Fruit fly (Drosophila melanogaster) whole organism, embryonic: ENCODE measurements around the gene CG5968.

Experiments used
- ATbp ChIP-seq: fragments of 200-800 bp; sonication (Bioruptor generic); optimal IDR thresholded peaks from 2 replicates; lab custom pipeline; 2017; ENCODE audit warnings: missing biosample characterization, mild to moderate bottlenecking, missing genetic modification characterization, missing genetic modification reagents
- CG11456 ChIP-seq: fragments of 200-800 bp; sonication (Bioruptor generic); IDR thresholded peaks from 3 replicates; pipeline ENCODE4 v1.3.6; 2022; ENCODE audit warnings: missing biosample characterization, missing genetic modification characterization
- CG12219 ChIP-seq: fragments of 200-800 bp; sonication (Bioruptor generic); optimal IDR thresholded peaks from 3 replicates; lab custom pipeline; 2018; ENCODE audit warnings: missing biosample characterization, mild to moderate bottlenecking, missing genetic modification characterization
- CG12236 ChIP-seq: fragments of 200-800 bp; sonication (Bioruptor generic); optimal IDR thresholded peaks from 2 replicates; lab custom pipeline; 2016; ENCODE audit warnings: missing biosample characterization, missing genetic modification characterization
- CG1603 ChIP-seq: fragments of 200-800 bp; sonication (Bioruptor generic); optimal IDR thresholded peaks from 2 replicates; lab custom pipeline; 2019; ENCODE audit warnings: missing biosample characterization, mild to moderate bottlenecking, missing genetic modification characterization, moderate library complexity
- CG17328 ChIP-seq: fragments of 200-800 bp; sonication (Bioruptor generic); IDR thresholded peaks from 2 replicates; pipeline ENCODE4 v1.3.6; 2022; ENCODE audit warnings: missing biosample characterization, missing genetic modification characterization
- CG17912 ChIP-seq: fragments of 200-800 bp; sonication (Bioruptor generic); optimal IDR thresholded peaks from 2 replicates; lab custom pipeline; 2018; ENCODE audit warnings: missing biosample characterization, mild to moderate bottlenecking, missing genetic modification characterization
- CG18476 ChIP-seq: fragments of 200-800 bp; sonication (Bioruptor generic); optimal IDR thresholded peaks from 2 replicates; lab custom pipeline; 2016; ENCODE audit warnings: missing biosample characterization, mild to moderate bottlenecking, missing genetic modification characterization
- CG2116 ChIP-seq: fragments of 200-800 bp; sonication (Bioruptor generic); optimal IDR thresholded peaks from 3 replicates; lab custom pipeline; 2018; ENCODE audit warnings: missing biosample characterization, mild to moderate bottlenecking, missing genetic modification characterization
- CG2120 ChIP-seq: fragments of 200-800 bp; sonication (Bioruptor generic); optimal IDR thresholded peaks from 3 replicates; lab custom pipeline; 2016; ENCODE audit warnings: missing biosample characterization, missing genetic modification characterization
- CG2202 ChIP-seq: fragments of 200-800 bp; sonication (Bioruptor generic); optimal IDR thresholded peaks from 2 replicates; lab custom pipeline; 2018; ENCODE audit warnings: missing biosample characterization, mild to moderate bottlenecking, missing genetic modification characterization
- CG32772 ChIP-seq: fragments of 200-800 bp; sonication (Bioruptor generic); IDR thresholded peaks from 2 replicates; pipeline ENCODE4 v1.3.6; 2022; ENCODE audit warnings: missing biosample characterization, missing genetic modification characterization
- CG33213 ChIP-seq: fragments of 200-800 bp; sonication (Bioruptor generic); optimal IDR thresholded peaks from 3 replicates; lab custom pipeline; 2016; ENCODE audit warnings: missing biosample characterization, missing genetic modification characterization
- CG3407 ChIP-seq: fragments of 200-800 bp; sonication (Bioruptor generic); optimal IDR thresholded peaks from 2 replicates; lab custom pipeline; 2018; ENCODE audit warnings: missing biosample characterization, mild to moderate bottlenecking, missing genetic modification characterization
- CG4707 ChIP-seq: fragments of 200-800 bp; sonication (Bioruptor generic); optimal IDR thresholded peaks from 2 replicates; lab custom pipeline; 2018; ENCODE audit warnings: missing biosample characterization, mild to moderate bottlenecking, missing genetic modification characterization, moderate library complexity
- CG5953 ChIP-seq: fragments of 200-800 bp; sonication (Bioruptor generic); IDR thresholded peaks from 2 replicates; pipeline ENCODE4 v1.3.6; 2022; ENCODE audit warnings: missing biosample characterization, missing genetic modification characterization
- CG6854 ChIP-seq: fragments of 200-800 bp; sonication (Bioruptor generic); optimal IDR thresholded peaks from 3 replicates; lab custom pipeline; 2017; ENCODE audit warnings: missing biosample characterization, mild to moderate bottlenecking, missing genetic modification characterization
- CG8359 ChIP-seq: fragments of 200-800 bp; sonication (Bioruptor generic); optimal IDR thresholded peaks from 2 replicates; lab custom pipeline; 2017; ENCODE audit warnings: missing biosample characterization, mild to moderate bottlenecking, missing genetic modification characterization, borderline replicate concordance
- CG8765 ChIP-seq: fragments of 200-800 bp; sonication (Bioruptor generic); IDR thresholded peaks from 2 replicates; pipeline ENCODE4 v1.3.6; 2022; ENCODE audit warnings: missing biosample characterization, missing genetic modification characterization
- Dek ChIP-seq: fragments of 200-800 bp; sonication (Bioruptor generic); optimal IDR thresholded peaks from 3 replicates; lab custom pipeline; 2019; ENCODE audit warnings: missing biosample characterization, mild to moderate bottlenecking, missing genetic modification characterization, moderate library complexity
- Dip2 ChIP-seq: fragments of 200-800 bp; sonication (Bioruptor generic); IDR thresholded peaks from 2 replicates; pipeline ENCODE4 v1.3.6; 2022; ENCODE audit warnings: missing biosample characterization, missing genetic modification characterization
- Doc2 ChIP-seq: fragments of 200-800 bp; sonication (Bioruptor generic); IDR thresholded peaks from 2 replicates; pipeline ENCODE4 v1.3.6; 2022; ENCODE audit warnings: missing biosample characterization, missing genetic modification characterization
- Gsc ChIP-seq: fragments of 200-800 bp; sonication (Bioruptor generic); IDR thresholded peaks from 2 replicates; pipeline ENCODE4 v1.3.6; 2022; ENCODE audit warnings: missing biosample characterization, missing genetic modification characterization
- HLH4C ChIP-seq: fragments of 200-800 bp; sonication (Bioruptor generic); IDR thresholded peaks from 3 replicates; pipeline ENCODE4 v1.3.6; 2022; ENCODE audit warnings: missing biosample characterization, missing genetic modification characterization; ENCODE audit not compliant: partially characterized antibody
- MBD-R2 ChIP-seq: fragments of 200-800 bp; sonication (Bioruptor generic); IDR thresholded peaks from 2 replicates; pipeline ENCODE4 v1.3.6; 2022; ENCODE audit warnings: missing biosample characterization, missing genetic modification characterization
- MTF-1 ChIP-seq: fragments of 200-800 bp; sonication (Bioruptor generic); optimal IDR thresholded peaks from 2 replicates; lab custom pipeline; 2018; ENCODE audit warnings: missing biosample characterization, mild to moderate bottlenecking, missing genetic modification characterization, borderline replicate concordance
- Max ChIP-seq: fragments of 200-800 bp; sonication (Bioruptor generic); optimal IDR thresholded peaks from 2 replicates; lab custom pipeline; 2016; ENCODE audit warnings: missing biosample characterization, mild to moderate bottlenecking, missing genetic modification characterization
- NFAT ChIP-seq: fragments of 200-800 bp; sonication (Bioruptor generic); IDR thresholded peaks from 2 replicates; pipeline ENCODE4 v1.3.6; 2022; ENCODE audit warnings: missing biosample characterization, missing genetic modification characterization
- Usf ChIP-seq: fragments of 200-800 bp; sonication (Bioruptor generic); optimal IDR thresholded peaks from 2 replicates; lab custom pipeline; 2017; ENCODE audit warnings: missing genotype, missing biosample characterization, missing genetic modification characterization
- ash1 ChIP-seq: fragments of 200-800 bp; sonication (Bioruptor generic); optimal IDR thresholded peaks from 2 replicates; lab custom pipeline; 2018; ENCODE audit warnings: missing biosample characterization, mild to moderate bottlenecking, missing genetic modification characterization
- chinmo ChIP-seq: fragments of 200-800 bp; sonication (Bioruptor generic); IDR thresholded peaks from 4 replicates; pipeline ENCODE4 v1.3.6; 2022; ENCODE audit warnings: missing biosample characterization, missing genetic modification characterization; ENCODE audit not compliant: partially characterized antibody
- chn ChIP-seq: fragments of 200-800 bp; sonication (Bioruptor generic); optimal IDR thresholded peaks from 2 replicates; lab custom pipeline; 2016; ENCODE audit warnings: missing biosample characterization, missing genetic modification characterization
- emc ChIP-seq: fragments of 200-800 bp; sonication (Bioruptor generic); optimal IDR thresholded peaks from 2 replicates; lab custom pipeline; 2016; ENCODE audit warnings: missing biosample characterization, missing genetic modification characterization
- gro ChIP-seq: fragments of 200-800 bp; sonication (Bioruptor generic); optimal IDR thresholded peaks from 2 replicates; lab custom pipeline; 2016; ENCODE audit warnings: missing biosample characterization, missing genetic modification characterization
- gsb-n ChIP-seq: fragments of 200-800 bp; sonication (Bioruptor generic); optimal IDR thresholded peaks from 3 replicates; lab custom pipeline; 2018; ENCODE audit warnings: missing biosample characterization, mild to moderate bottlenecking, missing genetic modification characterization
- hbn ChIP-seq: fragments of 200-800 bp; sonication (Bioruptor generic); IDR thresholded peaks from 2 replicates; pipeline ENCODE4 v1.3.6; 2022; ENCODE audit warnings: missing biosample characterization, missing genetic modification characterization; ENCODE audit not compliant: partially characterized antibody
- ind ChIP-seq: fragments of 200-800 bp; sonication (Bioruptor generic); optimal IDR thresholded peaks from 3 replicates; lab custom pipeline; 2016; ENCODE audit warnings: missing biosample characterization, missing genetic modification characterization
- insv ChIP-seq, 2 experiments: fragments of 200-800 bp; sonication (Bioruptor generic); optimal IDR thresholded peaks; 3 replicates each; lab custom pipeline; 2016 to 2018; ENCODE audit warnings: missing biosample characterization in 2 of 2, missing genetic modification characterization in 2 of 2
- kah ChIP-seq: fragments of 200-800 bp; sonication (Bioruptor generic); optimal IDR thresholded peaks from 2 replicates; lab custom pipeline; 2018; ENCODE audit warnings: missing biosample characterization, mild to moderate bottlenecking, missing genetic modification characterization
- kni ChIP-seq: fragments of 200-800 bp; sonication (Bioruptor generic); optimal IDR thresholded peaks from 3 replicates; lab custom pipeline; 2017; ENCODE audit warnings: mild to moderate bottlenecking, missing biosample characterization, missing genetic modification reagents, missing genetic modification characterization
- knrl ChIP-seq: fragments of 200-800 bp; sonication (Bioruptor generic); IDR thresholded peaks from 3 replicates; pipeline ENCODE4 v1.3.6; 2022; ENCODE audit warnings: missing biosample characterization, missing genetic modification characterization; ENCODE audit not compliant: partially characterized antibody
- oc ChIP-seq: fragments of 200-800 bp; sonication (Bioruptor generic); optimal IDR thresholded peaks from 2 replicates; lab custom pipeline; 2018; ENCODE audit warnings: missing biosample characterization, mild to moderate bottlenecking, missing genetic modification characterization, moderate library complexity
- peb ChIP-seq: fragments of 200-800 bp; sonication (Bioruptor generic); IDR thresholded peaks from 2 replicates; pipeline ENCODE4 v1.3.6; 2022; ENCODE audit warnings: missing biosample characterization, missing genetic modification characterization
- pum ChIP-seq: fragments of 200-800 bp; sonication (Bioruptor generic); optimal IDR thresholded peaks from 2 replicates; lab custom pipeline; 2016; ENCODE audit warnings: missing biosample characterization, missing genetic modification characterization
- pzg ChIP-seq: fragments of 200-800 bp; sonication (Bioruptor generic); optimal IDR thresholded peaks from 3 replicates; lab custom pipeline; 2018; ENCODE audit warnings: missing biosample characterization, mild to moderate bottlenecking, missing genetic modification characterization, moderate library complexity
- sob ChIP-seq: fragments of 200-800 bp; sonication (Bioruptor generic); IDR thresholded peaks from 2 replicates; pipeline ENCODE4 v1.3.6; 2022; ENCODE audit warnings: missing biosample characterization, missing genetic modification characterization
- ttk ChIP-seq: fragments of 200-800 bp; sonication (Bioruptor generic); IDR thresholded peaks from 2 replicates; pipeline ENCODE4 v2.1.2; 2022; ENCODE audit warnings: missing biosample characterization, missing genetic modification characterization
- tx ChIP-seq: fragments of 200-800 bp; sonication (Bioruptor generic); optimal IDR thresholded peaks from 2 replicates; lab custom pipeline; 2016; ENCODE audit warnings: missing biosample characterization, missing genetic modification characterization
- unpg ChIP-seq: fragments of 200-800 bp; sonication (Bioruptor generic); optimal IDR thresholded peaks from 3 replicates; lab custom pipeline; 2018; ENCODE audit warnings: missing biosample characterization, mild to moderate bottlenecking, missing genetic modification characterization, moderate library complexity

Gene CG5968

DNA sequence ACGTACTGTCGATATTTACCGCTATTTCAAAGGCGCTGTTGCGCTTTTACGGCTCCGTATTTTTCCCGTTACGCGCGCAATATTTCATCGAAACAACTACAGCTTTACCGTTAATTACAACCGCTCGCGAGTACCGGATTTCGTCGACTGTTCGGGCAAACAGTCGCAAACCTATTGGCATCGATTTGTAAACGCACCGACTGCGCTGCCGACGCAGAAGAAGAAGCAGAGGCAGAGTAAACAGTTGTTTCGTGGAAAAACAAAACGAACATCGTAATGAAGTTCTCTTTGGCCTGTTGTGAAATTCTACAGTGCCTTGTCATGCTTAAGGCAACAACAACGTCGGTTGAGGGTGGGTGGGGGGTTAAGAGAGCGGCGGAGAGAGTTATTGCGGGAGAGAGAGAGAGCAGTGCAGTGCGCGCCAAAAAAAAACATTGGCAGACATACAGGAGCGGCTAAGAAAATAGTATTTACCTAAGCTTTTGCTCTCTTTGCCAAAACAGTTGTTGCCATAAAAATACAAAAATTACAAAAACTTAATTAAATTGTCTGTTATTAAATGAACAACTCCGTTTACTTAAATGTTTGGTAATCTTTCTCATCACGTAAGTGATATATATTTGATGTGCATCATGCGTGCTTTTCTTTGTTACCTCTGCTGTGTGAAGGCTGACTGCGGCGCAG is 16.9 kb downstream of the CG5968 start, which contains the start of gene CG5953 (continued):
- TF ChIP-seq MBD-R2 (GFP tag; lab: Robert Waterston, UW) (peak; percentile 91), CG11456 (GFP tag; lab: Robert Waterston, UW) (peak; percentile 90), CG8765 (GFP tag; lab: Robert Waterston, UW) (peak; percentile 91), CG18476 (GFP tag; lab: Kevin White, UChicago) (peak; percentile 90), CG4707 (GFP tag; lab: Kevin White, UChicago) (peak; percentile 84), chinmo (GFP tag; lab: Robert Waterston, UW) (peak; percentile 96), CG2202 (tag; lab: Kevin White, UChicago) (peak; percentile 94), CG12219 (GFP tag; lab: Kevin White, UChicago) (peak; percentile 96), pzg (peak; percentile 14), CG8359 (GFP tag; lab: Kevin White, UChicago) (peak; percentile 92), CG33213 (peak; percentile 81), Gsc (GFP tag; lab: Robert Waterston, UW) (no peak), CG6854 (GFP tag; lab: Kevin White, UChicago) (peak; percentile 97), kni (GFP tag; lab: Kevin White, UChicago) (peak; percentile 91), Dip2 (peak; percentile 58; the same call in 1 of the 2 replicates), CG32772 (peak; percentile 98), peb (GFP tag; lab: Robert Waterston, UW) (peak; percentile 95), kah (GFP tag; lab: Kevin White, UChicago) (peak; percentile 91), CG17912 (GFP tag; lab: Kevin White, UChicago) (no peak), hbn (GFP tag; lab: Robert Waterston, UW) (no peak), ATbp (peak; percentile 97), MTF-1 (GFP tag; lab: Kevin White, UChicago) (peak; percentile 66), pum (GFP tag; lab: Kevin White, UChicago) (peak; percentile 94), CG2120 (peak; percentile 97), sob (GFP tag; lab: Robert Waterston, UW) (peak; percentile 95), tx (GFP tag; lab: Kevin White, UChicago) (peak; percentile 90), Dek (peak; percentile 95), NFAT (GFP tag; lab: Robert Waterston, UW) (peak; percentile 89), CG12236 (GFP tag; lab: Kevin White, UChicago) (peak; percentile 89), Max (GFP tag; lab: Kevin White, UChicago) (peak; percentile 91), gro (GFP tag; lab: Kevin White, UChicago) (peak; percentile 90), CG3407 (GFP tag; lab: Kevin White, UChicago) (peak; percentile 93), chn (peak; percentile 93), unpg (peak; percentile 98), ind (peak; percentile 96), oc (tag; lab: Kevin White, UChicago) (peak; percentile 96), gsb-n (tag; lab: Kevin White, UChicago) (peak; percentile 97), ttk (GFP tag; lab: Robert Waterston, UW) (peak; percentile 92), CG17328 (peak; percentile 97), ash1 (GFP tag; lab: Kevin White, UChicago) (no peak), Usf (peak; percentile 92), insv (GFP tag; optimal IDR thresholded peaks at IDR 0.05; lab: Kevin White, UChicago) (peak; percentile 27 to 68), Doc2 (GFP tag; lab: Robert Waterston, UW) (peak; percentile 77), knrl (no peak), CG5953 (GFP tag; lab: Robert Waterston, UW) (peak; percentile 92), CG1603 (tag; lab: Kevin White, UChicago) (peak; percentile 94), emc (peak; percentile 82), CG2116 (GFP tag; lab: Kevin White, UChicago) (peak; percentile 80), HLH4C (GFP tag; lab: Robert Waterston, UW) (no peak; the same call in 2 of the 3 replicates)
